Fruit fly (Drosophila melanogaster): ENCODE measurements around the gene CG4259.

CG4259 gene

dm6 chr2L:2165864-2166263 is 36.8 kb upstream of the CG4259 start (continued):
- TF ChIP-seq hb (GFP tag; IDR thresholded peaks at IDR 0.05; ENCODE audit: partially characterized antibody) (peak; percentile 35; the same call in 1 of the 3 replicates), CG8388 (GFP tag; optimal IDR thresholded peaks at IDR 0.05) (no peak), ash1 (GFP tag; optimal IDR thresholded peaks at IDR 0.05) (no peak), Nf-YC (tag; optimal IDR thresholded peaks at IDR 0.05) (peak; percentile 21), B-H2 (GFP tag; optimal IDR thresholded peaks at IDR 0.05) (peak; percentile 42), CG5245 (GFP tag; optimal IDR thresholded peaks at IDR 0.05) (no peak), Dp (GFP tag; optimal IDR thresholded peaks at IDR 0.05) (no peak), CG10147 (GFP tag; optimal IDR thresholded peaks at IDR 0.05) (no peak), CG2116 (GFP tag; optimal IDR thresholded peaks at IDR 0.05) (no peak), eyg (GFP tag; optimal IDR thresholded peaks at IDR 0.05) (no peak), CG1233 (GFP tag; optimal IDR thresholded peaks at IDR 0.05) (no peak), Dfd (GFP tag; optimal IDR thresholded peaks at IDR 0.05) (no peak), CG11398 (GFP tag; optimal IDR thresholded peaks at IDR 0.05) (no peak), Spps (tag; optimal IDR thresholded peaks at IDR 0.05) (no peak), Chrac-16 (GFP tag; optimal IDR thresholded peaks at IDR 0.05) (no peak), Deaf1 (tag; optimal IDR thresholded peaks at IDR 0.05) (peak; percentile 34), cg (GFP tag; optimal IDR thresholded peaks at IDR 0.05) (peak; percentile 67), pros (GFP tag; optimal IDR thresholded peaks at IDR 0.05) (no peak), Dll (GFP tag; IDR thresholded peaks at IDR 0.05; ENCODE audit: partially characterized antibody) (no peak), Dip2 (GFP tag; IDR thresholded peaks at IDR 0.05) (no peak), shn (GFP tag; optimal IDR thresholded peaks at IDR 0.05) (no peak), CG3847 (GFP tag; IDR thresholded peaks at IDR 0.05) (no peak), Abd-B (GFP tag; optimal IDR thresholded peaks at IDR 0.05) (no peak), dimm (GFP tag; IDR thresholded peaks at IDR 0.05) (no peak), eve (GFP tag; optimal IDR thresholded peaks at IDR 0.05) (no peak), CG4360 (GFP tag; IDR thresholded peaks at IDR 0.05) (peak; percentile 32; the same call in 1 of the 2 replicates), tna (GFP tag; IDR thresholded peaks at IDR 0.05; ENCODE audit: partially characterized antibody) (no peak), dpn (GFP tag; optimal IDR thresholded peaks at IDR 0.05) (no peak), CG31224 (GFP tag; IDR thresholded peaks at IDR 0.05) (no peak), Fer2 (tag; optimal IDR thresholded peaks at IDR 0.05) (no peak), PHDP (tag; optimal IDR thresholded peaks at IDR 0.05) (no peak), z (GFP tag; IDR thresholded peaks at IDR 0.05) (no peak), pnt (GFP tag; optimal IDR thresholded peaks at IDR 0.05) (no peak), CG8359 (GFP tag; optimal IDR thresholded peaks at IDR 0.05; ENCODE audit: borderline replicate concordance) (no peak), bbx (GFP tag; IDR thresholded peaks at IDR 0.05; ENCODE audit: partially characterized antibody) (no peak), toy (GFP tag; IDR thresholded peaks at IDR 0.05) (no peak), Adf1 (GFP tag; IDR thresholded peaks at IDR 0.05) (peak; percentile 65), CG10543 (GFP tag; optimal IDR thresholded peaks at IDR 0.05) (peak; percentile 83), Med (GFP tag) (peak; percentile 87), dmrt99B (tag; optimal IDR thresholded peaks at IDR 0.05) (peak; percentile 5), NC2α (GFP tag; optimal IDR thresholded peaks at IDR 0.05) (no peak), pum (GFP tag; optimal IDR thresholded peaks at IDR 0.05) (no peak), ara (GFP tag; IDR thresholded peaks at IDR 0.05) (no peak), ham (GFP tag; IDR thresholded peaks at IDR 0.05) (no peak), vvl (GFP tag; IDR thresholded peaks at IDR 0.05) (peak; percentile 86), CG10565 (GFP tag; optimal IDR thresholded peaks at IDR 0.05) (no peak), Asciz (GFP tag; optimal IDR thresholded peaks at IDR 0.05) (no peak), nmo (GFP tag; optimal IDR thresholded peaks at IDR 0.05) (no peak), Blimp-1 (GFP tag; optimal IDR thresholded peaks at IDR 0.05) (no peak), CG15601 (tag; optimal IDR thresholded peaks at IDR 0.05) (no peak), TFAM (GFP tag; optimal IDR thresholded peaks at IDR 0.05) (no peak)
